Fruit fly (Drosophila melanogaster) whole organism, adult: ENCODE data around the gene Cys.
A peak's percentile ranks its signal among the peaks of the same experiment; 100 is the strongest.

ENCODE experiments used
- CG11617 ChIP-seq: fragments of 200-800 bp; sonication (Bioruptor generic); optimal IDR thresholded peaks from 2 replicates; lab custom pipeline; 2017; ENCODE audit warnings: mild to moderate bottlenecking, missing biosample characterization, missing genetic modification reagents, missing genetic modification characterization
- CG12768 ChIP-seq: fragments of 200-800 bp; sonication (Bioruptor generic); optimal IDR thresholded peaks from 2 replicates; lab custom pipeline; 2017; ENCODE audit warnings: missing biosample characterization, missing genetic modification characterization, mild to moderate bottlenecking, moderate library complexity, missing genetic modification reagents
- CG14711 ChIP-seq: fragments of 200-800 bp; sonication (Bioruptor generic); optimal IDR thresholded peaks from 2 replicates; lab custom pipeline; 2018; ENCODE audit warnings: missing biosample characterization, mild to moderate bottlenecking, missing genetic modification characterization, moderate library complexity
- CG1620 ChIP-seq: fragments of 200-800 bp; sonication (Bioruptor generic); optimal IDR thresholded peaks from 2 replicates; lab custom pipeline; 2016; ENCODE audit warnings: missing biosample characterization, missing genetic modification characterization
- CG33017 ChIP-seq: fragments of 200-800 bp; sonication (Bioruptor generic); optimal IDR thresholded peaks from 2 replicates; lab custom pipeline; 2018; ENCODE audit warnings: missing biosample characterization, mild to moderate bottlenecking, missing genetic modification characterization, moderate library complexity
- CG5204 ChIP-seq: fragments of 200-800 bp; sonication (Bioruptor generic); optimal IDR thresholded peaks from 2 replicates; lab custom pipeline; 2016; ENCODE audit warnings: missing biosample characterization, missing genetic modification characterization
- CG7045 ChIP-seq: fragments of 200-800 bp; sonication (Bioruptor generic); optimal IDR thresholded peaks from 2 replicates; lab custom pipeline; 2017; ENCODE audit warnings: missing biosample characterization, mild to moderate bottlenecking, missing genetic modification characterization
- CG7101 ChIP-seq: fragments of 200-800 bp; sonication (Bioruptor generic); optimal IDR thresholded peaks from 2 replicates; lab custom pipeline; 2018; ENCODE audit warnings: missing biosample characterization, mild to moderate bottlenecking, missing genetic modification characterization, moderate library complexity
- Clk ChIP-seq: fragments of 200-800 bp; sonication (Bioruptor generic); optimal IDR thresholded peaks from 2 replicates; lab custom pipeline; 2017; ENCODE audit warnings: missing biosample characterization, missing genetic modification characterization
- Crg-1 ChIP-seq: fragments of 200-800 bp; sonication (Bioruptor generic); optimal IDR thresholded peaks from 2 replicates; lab custom pipeline; 2016; ENCODE audit warnings: missing biosample characterization, missing genetic modification characterization
- Hr96 ChIP-seq: fragments of 200-800 bp; sonication (Bioruptor generic); optimal IDR thresholded peaks from 2 replicates; lab custom pipeline; 2016; ENCODE audit warnings: missing biosample characterization, missing genetic modification characterization
- Mnt ChIP-seq: fragments of 200-800 bp; sonication (Bioruptor generic); optimal IDR thresholded peaks from 2 replicates; lab custom pipeline; 2016; ENCODE audit warnings: missing biosample characterization, mild to moderate bottlenecking, missing genetic modification characterization
- bab1 ChIP-seq: fragments of 200-800 bp; sonication (Bioruptor generic); optimal IDR thresholded peaks from 3 replicates; lab custom pipeline; 2019; ENCODE audit warnings: missing biosample characterization, mild to moderate bottlenecking, missing genetic modification characterization, moderate library complexity
- cic ChIP-seq: fragments of 200-800 bp; sonication (Bioruptor generic); optimal IDR thresholded peaks from 2 replicates; lab custom pipeline; 2017; ENCODE audit warnings: missing biosample characterization, mild to moderate bottlenecking, missing genetic modification characterization, moderate library complexity
- cnc ChIP-seq, 2 experiments: fragments of >200 bp; optimal IDR thresholded peaks; 2 replicates each; lab custom pipeline; 2017
- kay ChIP-seq: fragments of 200-800 bp; sonication (Bioruptor generic); peaks from one replicate; lab custom pipeline; 2016; ENCODE audit warnings: missing biosample characterization, missing genetic modification characterization, borderline replicate concordance
- ovo ChIP-seq: fragments of 200-800 bp; sonication (Bioruptor generic); optimal IDR thresholded peaks from 2 replicates; lab custom pipeline; 2016; ENCODE audit warnings: missing biosample characterization, missing genetic modification characterization
- pad ChIP-seq: fragments of 200-800 bp; sonication (Bioruptor generic); optimal IDR thresholded peaks from 3 replicates; lab custom pipeline; 2017; ENCODE audit warnings: missing biosample characterization, missing genetic modification characterization, mild to moderate bottlenecking, moderate library complexity, missing genetic modification reagents
- tj ChIP-seq: fragments of 200-800 bp; sonication (Bioruptor generic); optimal IDR thresholded peaks from 3 replicates; lab custom pipeline; 2017; ENCODE audit warnings: missing biosample characterization, mild to moderate bottlenecking, missing genetic modification characterization, moderate library complexity
- toe ChIP-seq: fragments of 200-800 bp; sonication (Bioruptor generic); optimal IDR thresholded peaks from 2 replicates; lab custom pipeline; 2016; ENCODE audit warnings: missing biosample characterization, missing genetic modification characterization

The Cys gene

DNA sequence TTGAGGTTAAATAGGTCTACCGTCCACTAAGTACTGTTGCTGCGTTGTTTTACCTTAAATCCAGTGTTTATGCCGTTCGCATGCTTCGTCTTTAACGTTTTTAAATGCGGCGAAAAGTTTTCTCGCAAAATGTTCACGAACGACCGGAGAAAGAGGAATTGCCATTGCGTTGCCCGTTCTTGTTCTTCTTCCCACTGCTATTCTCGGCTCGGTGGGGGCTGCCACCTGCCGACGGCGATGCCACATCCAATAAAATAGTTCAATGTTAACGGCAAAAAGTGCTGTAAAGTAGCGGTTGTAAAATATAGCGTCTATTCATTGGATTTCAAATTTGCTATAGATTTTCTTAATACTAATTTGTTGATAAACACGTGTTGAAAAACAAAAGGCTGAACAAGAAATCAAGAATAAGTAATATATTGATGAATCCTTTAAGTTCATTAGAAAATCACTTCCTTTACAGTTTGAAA, 6.3 kb upstream of the Cys start, which contains the start of gene CG7987:
Gene CG7987, minus strand, starts transcription at position 170 of the 470 bp plus-strand sequence.
- TF ChIP-seq CG7101 (tag; lab: Kevin White, UChicago) (peak; percentile 14), cnc (optimal IDR thresholded peaks at IDR 0.05; lab: Kevin White, UChicago) (no peak), Mnt (GFP tag; lab: Kevin White, UChicago) (peak; percentile 8), ovo (GFP tag; lab: Kevin White, UChicago) (peak; percentile 50), bab1 (peak; percentile 19), Crg-1 (GFP tag; lab: Kevin White, UChicago) (peak; percentile 16)

DNA sequence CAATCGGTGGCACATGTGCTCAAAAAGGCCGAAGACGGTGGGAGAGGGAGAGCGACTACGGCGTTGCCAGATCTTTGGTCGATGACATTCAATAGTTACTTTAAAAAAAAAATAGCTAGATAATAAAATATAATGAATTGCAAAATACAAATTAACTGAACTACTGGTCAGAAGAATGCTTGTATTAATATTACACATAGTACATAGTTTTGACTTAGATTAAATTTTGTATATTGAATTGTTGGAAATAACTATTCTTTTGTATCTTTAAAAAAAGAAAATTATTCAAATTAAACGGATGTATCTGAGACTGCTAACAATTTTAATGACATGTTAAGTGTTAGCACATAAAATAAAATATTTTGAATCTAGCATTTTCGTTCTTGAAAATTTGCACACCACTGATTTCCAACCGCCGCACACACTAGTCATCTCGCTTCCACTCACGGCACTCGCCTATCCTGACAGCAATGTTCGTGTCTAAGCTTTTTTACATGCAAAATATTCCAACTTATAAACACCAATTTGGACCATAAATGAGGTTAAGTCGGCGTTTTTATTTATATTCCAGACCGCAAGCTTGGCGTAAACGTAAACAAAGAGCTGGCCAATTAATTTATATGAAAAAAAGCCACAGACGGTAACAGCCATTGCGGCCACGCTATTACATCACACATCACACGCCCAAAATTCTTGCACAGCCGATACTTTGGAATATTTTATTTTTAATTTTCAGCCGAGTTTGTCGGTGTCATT, 5.7 kb upstream of the Cys start:
- peak; percentile 69 for TF ChIP-seq toe (GFP tag; lab: Kevin White, UChicago)
- TF ChIP-seq Hr96 (GFP tag; lab: Kevin White, UChicago) = peak; percentile 48
- TF ChIP-seq Clk (GFP tag; lab: Kevin White, UChicago) = peak; percentile 35
- TF ChIP-seq kay (GFP tag; lab: Kevin White, UChicago) = peak; percentile 76
- peak; percentile 35 for TF ChIP-seq CG5204
- peak; percentile 68 for TF ChIP-seq CG7045 (GFP tag; lab: Kevin White, UChicago)
- peak; percentile 39 for TF ChIP-seq Crg-1 (GFP tag; lab: Kevin White, UChicago)
- TF ChIP-seq Mnt (GFP tag; lab: Kevin White, UChicago) = peak; percentile 89
- peak; percentile 39 for TF ChIP-seq bab1
- peak; percentile 42 for TF ChIP-seq CG1620 (GFP tag; lab: Kevin White, UChicago)
- peak; percentile 78 for TF ChIP-seq CG11617 (GFP tag; lab: Kevin White, UChicago)
- peak; percentile 71 for TF ChIP-seq CG14711 (tag; lab: Kevin White, UChicago)
- no peak for TF ChIP-seq cic (GFP tag; lab: Kevin White, UChicago)
- peak; percentile 52 for TF ChIP-seq CG12768 (GFP tag; lab: Kevin White, UChicago)
- TF ChIP-seq pad (GFP tag; lab: Kevin White, UChicago) = peak; percentile 56
- peak; percentile 61 for TF ChIP-seq tj
- TF ChIP-seq CG7101 (tag; lab: Kevin White, UChicago) = peak; percentile 79
- TF ChIP-seq CG33017 (tag; lab: Kevin White, UChicago) = peak; percentile 57
- peak in 1 of 2 experiments; percentile 16 for TF ChIP-seq cnc (optimal IDR thresholded peaks at IDR 0.05; lab: Kevin White, UChicago)
- TF ChIP-seq ovo (GFP tag; lab: Kevin White, UChicago) = no peak

DNA sequence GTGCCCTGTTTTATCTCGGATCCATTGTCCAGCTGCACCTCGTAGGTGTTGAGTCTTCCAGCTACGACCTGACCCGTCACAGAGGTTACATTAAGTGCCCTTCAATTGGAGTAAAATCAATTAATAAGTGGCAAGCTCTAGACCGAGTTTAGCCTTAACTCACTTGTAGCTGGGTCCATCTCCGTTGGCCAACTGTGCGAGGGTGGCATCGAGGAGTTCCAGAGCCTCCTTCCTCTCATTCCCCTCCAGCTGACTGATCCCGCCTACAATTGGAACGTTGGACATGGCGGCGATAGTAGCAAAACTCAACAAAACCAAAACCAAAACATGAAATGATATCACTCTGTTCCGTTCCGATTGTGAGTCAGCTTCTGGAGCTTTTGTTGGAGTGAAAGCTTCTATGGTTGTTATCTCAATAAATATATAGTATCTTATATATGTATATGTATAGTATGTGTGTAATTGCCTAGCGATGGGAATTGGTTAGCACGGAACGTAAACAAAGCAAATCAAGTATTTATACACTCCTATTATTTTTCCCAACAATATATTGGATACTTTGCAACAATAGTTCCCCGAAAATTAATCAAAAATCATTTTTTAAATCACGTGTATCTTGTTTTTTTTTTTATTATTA, 825 bp downstream of the Cys start, which contains the start of gene CG8066:
Gene CG8066, minus strand, starts transcription at position 347 of the 637 bp plus-strand sequence.
- TF ChIP-seq CG7101 (tag; lab: Kevin White, UChicago) (peak; percentile 23), CG11617 (GFP tag; lab: Kevin White, UChicago) (peak; percentile 42), ovo (GFP tag; lab: Kevin White, UChicago) (peak; percentile 1), CG1620 (GFP tag; lab: Kevin White, UChicago) (no peak), Crg-1 (GFP tag; lab: Kevin White, UChicago) (no peak), Mnt (GFP tag; lab: Kevin White, UChicago) (no peak), bab1 (no peak), kay (GFP tag; lab: Kevin White, UChicago) (peak; percentile 98), CG33017 (tag; lab: Kevin White, UChicago) (peak; percentile 68), Hr96 (GFP tag; lab: Kevin White, UChicago) (no peak), CG14711 (tag; lab: Kevin White, UChicago) (peak; percentile 46), cic (GFP tag; lab: Kevin White, UChicago) (peak; percentile 75), CG12768 (GFP tag; lab: Kevin White, UChicago) (peak; percentile 18), toe (GFP tag; lab: Kevin White, UChicago) (peak; percentile 52), cnc (optimal IDR thresholded peaks at IDR 0.05; lab: Kevin White, UChicago) (no peak)

DNA sequence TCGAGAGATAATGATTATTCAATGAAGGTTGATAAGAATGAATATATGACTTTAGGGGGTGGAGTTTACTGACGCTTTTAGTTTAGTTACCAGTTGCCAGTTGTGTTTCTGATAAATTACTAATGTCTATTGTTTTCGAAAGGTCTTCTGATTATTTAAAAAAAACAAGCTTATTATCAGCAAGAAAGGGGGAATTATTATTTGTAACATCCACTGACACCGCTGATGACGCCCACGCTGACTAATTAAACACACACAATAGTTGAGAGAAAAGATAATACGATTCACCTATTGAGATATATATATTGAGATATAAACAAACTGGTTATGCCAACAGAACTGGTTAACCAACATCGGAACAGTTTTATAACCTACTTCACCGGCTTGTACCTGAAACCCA, 1.6 kb downstream of the Cys start:
- no peak for TF ChIP-seq Clk (GFP tag; lab: Kevin White, UChicago)
- no peak for TF ChIP-seq Mnt (GFP tag; lab: Kevin White, UChicago)
- TF ChIP-seq ovo (GFP tag; lab: Kevin White, UChicago) = no peak
- no peak for TF ChIP-seq CG7101 (tag; lab: Kevin White, UChicago)
- peak; percentile 12 for TF ChIP-seq cic (GFP tag; lab: Kevin White, UChicago)
- no peak for TF ChIP-seq Hr96 (GFP tag; lab: Kevin White, UChicago)
- no peak for TF ChIP-seq Crg-1 (GFP tag; lab: Kevin White, UChicago)
- no peak for TF ChIP-seq CG11617 (GFP tag; lab: Kevin White, UChicago)
- TF ChIP-seq kay (GFP tag; lab: Kevin White, UChicago) = peak; percentile 97

DNA sequence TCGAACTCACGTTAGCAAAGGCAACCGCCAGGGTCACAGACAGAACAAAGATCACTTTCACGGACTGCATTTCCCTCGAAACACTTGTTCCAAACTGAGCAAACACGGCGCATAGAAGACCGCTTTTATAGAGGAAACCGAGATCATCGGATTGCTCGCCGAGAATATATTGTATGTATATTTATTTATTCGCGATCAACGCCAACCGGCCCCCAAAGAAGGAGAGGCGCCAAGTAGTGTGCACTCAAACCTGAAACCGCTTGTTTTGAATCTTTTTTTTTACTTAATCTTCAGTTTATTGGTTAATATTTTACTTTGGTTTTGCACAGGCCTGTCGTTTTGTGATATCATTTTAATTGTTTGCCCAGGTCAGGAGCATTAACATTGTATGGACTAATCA, 2.1 kb downstream of the Cys start, which contains the start of gene CG31313:
Gene CG31313, minus strand, starts transcription at position 101 of the 400 bp plus-strand sequence.
- TF ChIP-seq cnc (optimal IDR thresholded peaks at IDR 0.05; lab: Kevin White, UChicago) = no peak
- TF ChIP-seq CG11617 (GFP tag; lab: Kevin White, UChicago) = no peak
- no peak for TF ChIP-seq tj
